Worm (Caenorhabditis elegans): ENCODE results near the gene sri-66.

The sri-66 gene

ce11 chrV:17071578-17071977, 11.5 kb downstream of the sri-66 start, which contains the start of gene srbc-14:
Gene srbc-14, minus strand, starts transcription at chrV:17071678.
- TF ChIP-seq ceh-83 (GFP tag; optimal IDR thresholded peaks at IDR 0.05), result no peak
- no peak for TF ChIP-seq ces-1 (GFP tag; optimal IDR thresholded peaks at IDR 0.05)
- no peak for TF ChIP-seq lsy-2 (tag; optimal IDR thresholded peaks at IDR 0.05)
- TF ChIP-seq mls-2 (tag; optimal IDR thresholded peaks at IDR 0.05), result no peak
- TF ChIP-seq drap-1 (GFP tag; optimal IDR thresholded peaks at IDR 0.05), result no peak
- no peak for TF ChIP-seq bed-3 (GFP tag; optimal IDR thresholded peaks at IDR 0.05)
- TF ChIP-seq nhr-28 (tag; optimal IDR thresholded peaks at IDR 0.05), result no peak
- TF ChIP-seq nhr-237 (tag; optimal IDR thresholded peaks at IDR 0.05), result no peak
- no peak for TF ChIP-seq blmp-1 (tag; optimal IDR thresholded peaks at IDR 0.05)
- no peak for TF ChIP-seq elt-3 (tag; optimal IDR thresholded peaks at IDR 0.05)
- TF ChIP-seq hlh-1 (tag; optimal IDR thresholded peaks at IDR 0.05), result no peak
- no peak for TF ChIP-seq lin-13 (tag; optimal IDR thresholded peaks at IDR 0.05)

- no peak for TF ChIP-seq unc-62 (GFP tag; optimal IDR thresholded peaks at IDR 0.05)
- no peak for TF ChIP-seq sem-2 (GFP tag; optimal IDR thresholded peaks at IDR 0.05)
- TF ChIP-seq bed-3 (GFP tag; optimal IDR thresholded peaks at IDR 0.05), result no peak
- no peak for TF ChIP-seq tbx-8 (GFP tag; optimal IDR thresholded peaks at IDR 0.05)
- no peak for TF ChIP-seq drap-1 (GFP tag; optimal IDR thresholded peaks at IDR 0.05)
- TF ChIP-seq elt-1 (tag; optimal IDR thresholded peaks at IDR 0.05; ENCODE audit: borderline replicate concordance, insufficient read depth), result no peak
- no peak for TF ChIP-seq cnd-1 (tag; optimal IDR thresholded peaks at IDR 0.05)
- TF ChIP-seq unc-39 (tag; optimal IDR thresholded peaks at IDR 0.05), result no peak
- no peak for TF ChIP-seq ceh-39 (tag; optimal IDR thresholded peaks at IDR 0.05)
- no peak for TF ChIP-seq snpc-4 (tag; optimal IDR thresholded peaks at IDR 0.05)
- no peak for TF ChIP-seq blmp-1 (tag; optimal IDR thresholded peaks at IDR 0.05)
These were observed 15.8 kb downstream of the sri-66 start, which contains the start of gene str-125 for ce11 chrV:17075900-17076299. Gene str-125, minus strand, starts transcription at chrV:17076000.

DNA sequence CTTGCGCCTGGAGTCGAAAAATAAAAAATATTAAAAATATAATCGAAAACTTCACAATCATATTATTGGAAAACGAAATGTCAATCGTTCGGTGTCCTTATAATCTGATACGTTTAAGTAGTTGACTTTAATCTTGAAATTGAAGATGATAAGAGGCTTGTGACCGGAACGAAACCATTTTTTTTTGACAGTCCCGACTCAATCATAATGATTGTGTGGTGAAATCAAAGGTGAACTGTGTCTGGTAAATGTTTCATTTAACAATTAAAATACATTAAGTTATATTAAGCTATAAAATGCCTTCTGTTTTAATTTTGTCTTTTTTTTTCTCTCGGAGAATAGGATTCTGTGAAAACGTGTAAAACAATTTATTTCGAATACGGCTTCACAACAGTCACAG, 17.8 kb downstream of the sri-66 start, which contains the start of gene T05E12.3:
Gene T05E12.3, minus strand, starts transcription at position 101 of the 400 bp plus-strand sequence.
- TF ChIP-seq elt-3 (tag; optimal IDR thresholded peaks at IDR 0.05), result no peak
- TF ChIP-seq M03D4.4 (tag; optimal IDR thresholded peaks at IDR 0.05), result no peak
- no peak for TF ChIP-seq snpc-4 (tag; optimal IDR thresholded peaks at IDR 0.05)
- TF ChIP-seq flh-1 (GFP tag; optimal IDR thresholded peaks at IDR 0.05), result no peak
- TF ChIP-seq nhr-28 (tag; optimal IDR thresholded peaks at IDR 0.05), result no peak
- no peak for TF ChIP-seq sem-2 (GFP tag; optimal IDR thresholded peaks at IDR 0.05)
- no peak for TF ChIP-seq tbx-8 (GFP tag; optimal IDR thresholded peaks at IDR 0.05)
- no peak for TF ChIP-seq unc-120 (tag; optimal IDR thresholded peaks at IDR 0.05; ENCODE audit: poor library complexity, severe bottlenecking)
- no peak for TF ChIP-seq nhr-12 (tag; optimal IDR thresholded peaks at IDR 0.05)

- TF ChIP-seq lsy-2 (tag; optimal IDR thresholded peaks at IDR 0.05) (no peak), snpc-4 (tag; optimal IDR thresholded peaks at IDR 0.05) (no peak), cnd-1 (tag; optimal IDR thresholded peaks at IDR 0.05) (no peak), lin-13 (tag; optimal IDR thresholded peaks at IDR 0.05) (no peak), flh-1 (GFP tag; optimal IDR thresholded peaks at IDR 0.05) (no peak), unc-120 (tag; optimal IDR thresholded peaks at IDR 0.05; ENCODE audit: poor library complexity, severe bottlenecking) (no peak), ceh-43 (GFP tag; optimal IDR thresholded peaks at IDR 0.05) (no peak), unc-62 (GFP tag; optimal IDR thresholded peaks at IDR 0.05) (no peak), ces-1 (GFP tag; optimal IDR thresholded peaks at IDR 0.05) (no peak), ceh-39 (tag; optimal IDR thresholded peaks at IDR 0.05) (no peak), pha-4 (tag; optimal IDR thresholded peaks at IDR 0.05) (no peak), tbx-8 (GFP tag; optimal IDR thresholded peaks at IDR 0.05) (no peak), mab-5 (tag; optimal IDR thresholded peaks at IDR 0.05) (no peak), unc-39 (tag; optimal IDR thresholded peaks at IDR 0.05) (no peak), ceh-83 (GFP tag; optimal IDR thresholded peaks at IDR 0.05) (no peak), ztf-11 (tag; optimal IDR thresholded peaks at IDR 0.05) (no peak), sem-2 (GFP tag; optimal IDR thresholded peaks at IDR 0.05) (no peak), M03D4.4 (tag; optimal IDR thresholded peaks at IDR 0.05) (no peak), elt-3 (tag; optimal IDR thresholded peaks at IDR 0.05) (no peak)
These were observed 19.7 kb downstream of the sri-66 start, which contains the start of gene srw-20 for ce11 chrV:17079795-17080194. Gene srw-20, minus strand, starts transcription at chrV:17079895.

- TF ChIP-seq ham-2 (GFP tag; optimal IDR thresholded peaks at IDR 0.05) (no peak), lin-13 (tag; optimal IDR thresholded peaks at IDR 0.05) (no peak), M03D4.4 (tag; optimal IDR thresholded peaks at IDR 0.05) (no peak), nhr-237 (tag; optimal IDR thresholded peaks at IDR 0.05) (no peak), unc-62 (GFP tag; optimal IDR thresholded peaks at IDR 0.05) (no peak), nhr-2 (tag; optimal IDR thresholded peaks at IDR 0.05) (no peak), snpc-4 (tag; optimal IDR thresholded peaks at IDR 0.05) (no peak)
These were observed 22.6 kb downstream of the sri-66 start, which contains the start of gene T05E12.9 for ce11 chrV:17082718-17083117. Gene T05E12.9, minus strand, starts transcription at chrV:17082818.
